Fruit fly (Drosophila melanogaster) whole organism, embryonic: ENCODE measurements around the gene Send1.
A peak's percentile ranks its signal among the peaks of the same experiment; 100 is the strongest.

Experiments
- Bdp1 ChIP-seq: fragments of 200-800 bp; sonication (Bioruptor generic); optimal IDR thresholded peaks from 3 replicates; lab custom pipeline; 2016; ENCODE audit warnings: missing biosample characterization, missing genetic modification characterization
- Bgb ChIP-seq: fragments of 200-800 bp; sonication (Bioruptor generic); IDR thresholded peaks from 2 replicates; pipeline ENCODE4 v1.3.6; 2022; ENCODE audit warnings: missing biosample characterization, missing genetic modification characterization; ENCODE audit not compliant: partially characterized antibody
- Blimp-1 ChIP-seq: fragments of 200-800 bp; sonication (Bioruptor generic); optimal IDR thresholded peaks from 3 replicates; lab custom pipeline; 2018; ENCODE audit warnings: missing biosample characterization, missing genetic modification characterization, mild to moderate bottlenecking, moderate library complexity, missing genetic modification reagents
- CG11085 ChIP-seq: fragments of 200-800 bp; sonication (Bioruptor generic); IDR thresholded peaks from 2 replicates; pipeline ENCODE4 v1.3.6; 2022; ENCODE audit warnings: missing biosample characterization, missing genetic modification characterization
- CG11504 ChIP-seq: fragments of 200-800 bp; sonication (Bioruptor generic); optimal IDR thresholded peaks from 3 replicates; lab custom pipeline; 2019; ENCODE audit warnings: missing biosample characterization, mild to moderate bottlenecking, missing genetic modification characterization, moderate library complexity
- CG11696 ChIP-seq: fragments of 200-800 bp; sonication (Bioruptor generic); IDR thresholded peaks from 2 replicates; pipeline ENCODE4 v1.3.6; 2022; ENCODE audit warnings: missing biosample characterization, missing genetic modification characterization
- CG12391 ChIP-seq: fragments of 200-800 bp; sonication (Bioruptor generic); optimal IDR thresholded peaks from 3 replicates; lab custom pipeline; 2018; ENCODE audit warnings: missing biosample characterization, mild to moderate bottlenecking, missing genetic modification characterization, moderate library complexity
- CG12744 ChIP-seq: fragments of 200-800 bp; sonication (Bioruptor generic); optimal IDR thresholded peaks from 2 replicates; lab custom pipeline; 2016; ENCODE audit warnings: missing biosample characterization, missing genetic modification characterization
- CG14667 ChIP-seq: fragments of 200-800 bp; sonication (Bioruptor generic); IDR thresholded peaks from 2 replicates; pipeline ENCODE4 v1.3.6; 2022; ENCODE audit warnings: missing biosample characterization, missing genetic modification characterization
- CG14965 ChIP-seq: fragments of 200-800 bp; sonication (Bioruptor generic); optimal IDR thresholded peaks from 2 replicates; lab custom pipeline; 2016; ENCODE audit warnings: missing biosample characterization, missing genetic modification characterization, borderline replicate concordance
- CG15696 ChIP-seq: fragments of 200-800 bp; sonication (Bioruptor generic); optimal IDR thresholded peaks from 2 replicates; lab custom pipeline; 2019; ENCODE audit warnings: missing biosample characterization, mild to moderate bottlenecking, missing genetic modification characterization, moderate library complexity
- CG1603 ChIP-seq: fragments of 200-800 bp; sonication (Bioruptor generic); optimal IDR thresholded peaks from 2 replicates; lab custom pipeline; 2019; ENCODE audit warnings: missing biosample characterization, mild to moderate bottlenecking, missing genetic modification characterization, moderate library complexity
- CG17328 ChIP-seq: fragments of 200-800 bp; sonication (Bioruptor generic); IDR thresholded peaks from 2 replicates; pipeline ENCODE4 v1.3.6; 2022; ENCODE audit warnings: missing biosample characterization, missing genetic modification characterization
- CG17912 ChIP-seq: fragments of 200-800 bp; sonication (Bioruptor generic); optimal IDR thresholded peaks from 2 replicates; lab custom pipeline; 2018; ENCODE audit warnings: missing biosample characterization, mild to moderate bottlenecking, missing genetic modification characterization
- CG18262 ChIP-seq: fragments of 200-800 bp; optimal IDR thresholded peaks from 3 replicates; lab custom pipeline; 2019; ENCODE audit warnings: missing biosample characterization, mild to moderate bottlenecking, missing genetic modification characterization, moderate library complexity
- CG2875 ChIP-seq: fragments of 200-800 bp; sonication (Bioruptor generic); optimal IDR thresholded peaks from 2 replicates; lab custom pipeline; 2017; ENCODE audit warnings: missing biosample characterization, mild to moderate bottlenecking, missing genetic modification characterization, missing genetic modification reagents
- CG3163 ChIP-seq: fragments of 200-800 bp; sonication (Bioruptor generic); optimal IDR thresholded peaks from 3 replicates; lab custom pipeline; 2016; ENCODE audit warnings: missing biosample characterization, missing genetic modification characterization
- CG33213 ChIP-seq: fragments of 200-800 bp; sonication (Bioruptor generic); optimal IDR thresholded peaks from 3 replicates; lab custom pipeline; 2016; ENCODE audit warnings: missing biosample characterization, missing genetic modification characterization
- CG6654 ChIP-seq: fragments of 200-800 bp; sonication (Bioruptor generic); optimal IDR thresholded peaks from 2 replicates; lab custom pipeline; 2017; ENCODE audit warnings: missing biosample characterization, mild to moderate bottlenecking, missing genetic modification characterization
- CG7556 ChIP-seq: fragments of 200-800 bp; sonication (Bioruptor generic); optimal IDR thresholded peaks from 2 replicates; lab custom pipeline; 2017; ENCODE audit warnings: missing biosample characterization, mild to moderate bottlenecking, missing genetic modification characterization
- CG7839 ChIP-seq: fragments of 200-800 bp; sonication (Bioruptor generic); optimal IDR thresholded peaks from 3 replicates; lab custom pipeline; 2018; ENCODE audit warnings: missing biosample characterization, mild to moderate bottlenecking, missing genetic modification characterization, moderate library complexity
- CTCF ChIP-seq: fragments of 200-800 bp; sonication (Bioruptor generic); optimal IDR thresholded peaks from 2 replicates; lab custom pipeline; 2017; ENCODE audit warnings: missing biosample characterization, mild to moderate bottlenecking, missing genetic modification characterization, moderate library complexity
- Dfd ChIP-seq, 2 experiments: fragments of >200 bp; optimal IDR thresholded peaks; 2 replicates each; lab custom pipeline; 2017; ENCODE audit warnings: missing biosample characterization in 2 of 2, missing genetic modification characterization in 2 of 2
- Dll ChIP-seq: fragments of 200-800 bp; sonication (Bioruptor generic); IDR thresholded peaks from 4 replicates; pipeline ENCODE4 v1.3.6; 2022; ENCODE audit warnings: missing biosample characterization, missing genetic modification characterization; ENCODE audit not compliant: partially characterized antibody
- E2f1 ChIP-seq: fragments of 200-800 bp; sonication (Bioruptor generic); IDR thresholded peaks from 2 replicates; pipeline ENCODE4 v1.3.6; 2022; ENCODE audit warnings: missing biosample characterization, missing genetic modification characterization
- Gsc ChIP-seq: fragments of 200-800 bp; sonication (Bioruptor generic); IDR thresholded peaks from 2 replicates; pipeline ENCODE4 v1.3.6; 2022; ENCODE audit warnings: missing biosample characterization, missing genetic modification characterization
- Max ChIP-seq: fragments of 200-800 bp; sonication (Bioruptor generic); optimal IDR thresholded peaks from 2 replicates; lab custom pipeline; 2016; ENCODE audit warnings: missing biosample characterization, mild to moderate bottlenecking, missing genetic modification characterization
- Mes4 ChIP-seq: fragments of 200-800 bp; sonication (Bioruptor generic); optimal IDR thresholded peaks from 2 replicates; lab custom pipeline; 2016; ENCODE audit warnings: missing biosample characterization, missing genetic modification characterization
- Myb ChIP-seq: fragments of 200-800 bp; sonication (Bioruptor generic); optimal IDR thresholded peaks from 2 replicates; lab custom pipeline; 2016; ENCODE audit warnings: missing biosample characterization, missing genetic modification characterization
- NC2β ChIP-seq: fragments of 200-800 bp; sonication (Bioruptor generic); optimal IDR thresholded peaks from 2 replicates; lab custom pipeline; 2016; ENCODE audit warnings: missing biosample characterization, missing genetic modification characterization
- Nf-YA ChIP-seq: fragments of 200-800 bp; sonication (Bioruptor generic); IDR thresholded peaks from 2 replicates; pipeline ENCODE4 v1.3.6; 2022; ENCODE audit warnings: missing biosample characterization, missing genetic modification characterization
- Ravus ChIP-seq: fragments of 200-800 bp; sonication (Bioruptor generic); IDR thresholded peaks from 2 replicates; pipeline ENCODE4 v1.3.6; 2022; ENCODE audit warnings: missing biosample characterization, missing genetic modification characterization
- Stat92E ChIP-seq, 3 experiments: fragments of >200 bp in 2 of 3; fragments of 200-800 bp in 1 of 3; sonication (Bioruptor generic) in 1 of 3; optimal IDR thresholded peaks; 2 replicates each; lab custom pipeline; 2017 to 2019; ENCODE audit warnings: missing biosample characterization in 3 of 3, missing genetic modification characterization in 3 of 3, mild to moderate bottlenecking in 1 of 3, moderate library complexity in 1 of 3
- ap ChIP-seq: fragments of 200-800 bp; sonication (Bioruptor generic); IDR thresholded peaks from 2 replicates; pipeline ENCODE4 v1.3.6; 2022; ENCODE audit warnings: missing biosample characterization, missing genetic modification characterization
- bsh ChIP-seq, 2 experiments: fragments of 200-800 bp; sonication (Bioruptor generic); optimal IDR thresholded peaks; 2 replicates each; lab custom pipeline; 2017 to 2018; ENCODE audit warnings: mild to moderate bottlenecking in 2 of 2, missing biosample characterization in 2 of 2, missing genetic modification characterization in 2 of 2, moderate library complexity in 1 of 2
- exex ChIP-seq: fragments of 200-800 bp; sonication (Bioruptor generic); optimal IDR thresholded peaks from 4 replicates; lab custom pipeline; 2018; ENCODE audit warnings: missing biosample characterization, mild to moderate bottlenecking, missing genetic modification characterization, moderate library complexity
- ftz-f1 ChIP-seq: fragments of 200-800 bp; sonication (Bioruptor generic); optimal IDR thresholded peaks from 2 replicates; lab custom pipeline; 2016; ENCODE audit warnings: missing biosample characterization, missing genetic modification characterization
- grau ChIP-seq: fragments of 200-800 bp; optimal IDR thresholded peaks from 3 replicates; lab custom pipeline; 2019; ENCODE audit warnings: missing biosample characterization, mild to moderate bottlenecking, missing genetic modification characterization, moderate library complexity
- hth ChIP-seq: fragments of >200 bp; optimal IDR thresholded peaks from 2 replicates; lab custom pipeline; 2017; ENCODE audit warnings: inconsistent platforms
- lilli ChIP-seq: fragments of 200-800 bp; sonication (Bioruptor generic); optimal IDR thresholded peaks from 3 replicates; lab custom pipeline; 2016; ENCODE audit warnings: missing biosample characterization, missing genetic modification characterization
- lov ChIP-seq, 2 experiments: fragments of 200-800 bp in 1 of 2; fragments of >200 bp in 1 of 2; sonication (Bioruptor generic) in 1 of 2; IDR thresholded peaks in 1 of 2; optimal IDR thresholded peaks in 1 of 2; 2 replicates in 1 of 2; 3 replicates in 1 of 2; pipeline versions ENCODE4 v1.3.6 to Lab custom; 2017 to 2022; ENCODE audit warnings: missing biosample characterization in 1 of 2, missing genetic modification characterization in 1 of 2
- mirr ChIP-seq: fragments of 200-800 bp; sonication (Bioruptor generic); optimal IDR thresholded peaks from 3 replicates; lab custom pipeline; 2018; ENCODE audit warnings: missing biosample characterization, mild to moderate bottlenecking, missing genetic modification characterization
- nerfin-1 ChIP-seq: fragments of 200-800 bp; sonication (Bioruptor generic); optimal IDR thresholded peaks from 3 replicates; lab custom pipeline; 2019; ENCODE audit warnings: missing biosample characterization, mild to moderate bottlenecking, missing genetic modification characterization, moderate library complexity
- pb ChIP-seq: fragments of 200-800 bp; sonication (Bioruptor generic); optimal IDR thresholded peaks from 3 replicates; lab custom pipeline; 2016; ENCODE audit warnings: missing biosample characterization, missing genetic modification characterization
- repo ChIP-seq: fragments of 200-800 bp; sonication (Bioruptor generic); optimal IDR thresholded peaks from 2 replicates; lab custom pipeline; 2016; ENCODE audit warnings: missing biosample characterization, missing genetic modification characterization
- slou ChIP-seq: fragments of 200-800 bp; sonication (Bioruptor generic); optimal IDR thresholded peaks from 3 replicates; lab custom pipeline; 2016; ENCODE audit warnings: missing biosample characterization, missing genetic modification characterization
- stc ChIP-seq: fragments of 200-800 bp; sonication (Bioruptor generic); IDR thresholded peaks from 2 replicates; pipeline ENCODE4 v1.3.6; 2022; ENCODE audit warnings: missing biosample characterization, missing genetic modification characterization
- unpg ChIP-seq: fragments of 200-800 bp; sonication (Bioruptor generic); optimal IDR thresholded peaks from 3 replicates; lab custom pipeline; 2018; ENCODE audit warnings: missing biosample characterization, mild to moderate bottlenecking, missing genetic modification characterization, moderate library complexity
- wor ChIP-seq: fragments of 200-800 bp; sonication (Bioruptor generic); IDR thresholded peaks from 2 replicates; pipeline ENCODE4 v1.3.6; 2022; ENCODE audit warnings: missing biosample characterization, missing genetic modification characterization
- yki ChIP-seq: fragments of >200 bp; optimal IDR thresholded peaks from 3 replicates; lab custom pipeline; 2018
- zen2 ChIP-seq: fragments of 200-800 bp; sonication (Bioruptor generic); IDR thresholded peaks from 3 replicates; pipeline ENCODE4 v1.3.6; 2022; ENCODE audit warnings: missing biosample characterization, missing genetic modification characterization; ENCODE audit not compliant: partially characterized antibody
- zfh2 ChIP-seq: fragments of 200-800 bp; sonication (Bioruptor generic); optimal IDR thresholded peaks from 2 replicates; lab custom pipeline; 2016; ENCODE audit warnings: missing biosample characterization, missing genetic modification characterization

Send1 gene

dm6 chr2L:2214004-2214403 lies 40.8 kb downstream of the Send1 start, which contains the start of the genes Uch and CG34174 (continued):
- TF ChIP-seq Nf-YA = no peak
- TF ChIP-seq ftz-f1 (GFP tag; lab: Kevin White, UChicago) = no peak
- peak; percentile 20 for TF ChIP-seq Max (GFP tag; lab: Kevin White, UChicago)
- TF ChIP-seq CG7839 (tag; lab: Kevin White, UChicago) = no peak
- no peak for TF ChIP-seq Dfd (GFP tag; optimal IDR thresholded peaks at IDR 0.05; lab: Kevin White, UChicago)
- no peak for TF ChIP-seq CG12391 (tag; lab: Kevin White, UChicago)
- TF ChIP-seq NC2β (GFP tag; lab: Kevin White, UChicago) = no peak
- no peak for TF ChIP-seq CTCF
- TF ChIP-seq CG11504 (tag; lab: Kevin White, UChicago) = no peak
- no peak for TF ChIP-seq wor
- peak; percentile 34 for TF ChIP-seq grau (tag; lab: Kevin White, UChicago)
- TF ChIP-seq mirr (GFP tag; lab: Kevin White, UChicago) = no peak
- TF ChIP-seq Blimp-1 (GFP tag; lab: Kevin White, UChicago) = no peak
- TF ChIP-seq Bdp1 (GFP tag; lab: Kevin White, UChicago) = no peak
- TF ChIP-seq Mes4 = no peak
- peak; percentile 53 for TF ChIP-seq Myb
- TF ChIP-seq nerfin-1 = peak; percentile 24
- no peak for TF ChIP-seq CG2875 (GFP tag; lab: Kevin White, UChicago)
- TF ChIP-seq CG12744 = no peak
- TF ChIP-seq Gsc = no peak
- no peak for TF ChIP-seq CG11085 (GFP tag; lab: Robert Waterston, UW)
- TF ChIP-seq Bgb (GFP tag; lab: Robert Waterston, UW) = peak; percentile 68
- no peak for TF ChIP-seq CG14667 (GFP tag; lab: Robert Waterston, UW)
- no peak for TF ChIP-seq lov (optimal IDR thresholded peaks at IDR 0.05; lab: Kevin White, UChicago)
- no peak for TF ChIP-seq lov (GFP tag; IDR thresholded peaks at IDR 0.05; lab: Robert Waterston, UW)
- peak in 1 of 2 experiments; percentile 11 for TF ChIP-seq bsh (GFP tag; optimal IDR thresholded peaks at IDR 0.05; lab: Kevin White, UChicago)
- peak; percentile 65; the same call in 2 of the 3 replicates for TF ChIP-seq zen2 (GFP tag; lab: Robert Waterston, UW)
- no peak for TF ChIP-seq hth
- TF ChIP-seq slou (GFP tag; lab: Kevin White, UChicago) = no peak
- no peak for TF ChIP-seq CG33213 (GFP tag; lab: Kevin White, UChicago)
- TF ChIP-seq E2f1 (GFP tag; lab: Robert Waterston, UW) = no peak
- peak in 1 of 3 experiments; percentile 23 for TF ChIP-seq Stat92E (GFP tag; optimal IDR thresholded peaks at IDR 0.05; lab: Kevin White, UChicago)
- no peak for TF ChIP-seq ap
- TF ChIP-seq pb (GFP tag; lab: Kevin White, UChicago) = no peak
- TF ChIP-seq CG1603 (tag; lab: Kevin White, UChicago) = peak; percentile 36
- TF ChIP-seq CG17328 (GFP tag; lab: Robert Waterston, UW) = no peak
- peak; percentile 1 for TF ChIP-seq CG15696 (tag; lab: Kevin White, UChicago)
- no peak for TF ChIP-seq unpg (GFP tag; lab: Kevin White, UChicago)
- TF ChIP-seq CG18262 (tag; lab: Kevin White, UChicago) = peak; percentile 28
- no peak for TF ChIP-seq CG6654 (GFP tag; lab: Kevin White, UChicago)
- no peak for TF ChIP-seq CG3163
- TF ChIP-seq yki (lab: Kevin White, UChicago) = no peak
- no peak for TF ChIP-seq CG11696 (GFP tag; lab: Robert Waterston, UW)
- no peak for TF ChIP-seq CG17912 (GFP tag; lab: Kevin White, UChicago)
- TF ChIP-seq zfh2 (GFP tag; lab: Kevin White, UChicago) = peak; percentile 1
- no peak for TF ChIP-seq stc (GFP tag; lab: Robert Waterston, UW)
- TF ChIP-seq lilli (GFP tag; lab: Kevin White, UChicago) = no peak
- TF ChIP-seq exex (tag; lab: Kevin White, UChicago) = peak; percentile 15
- TF ChIP-seq Dll = peak; percentile 82
- no peak for TF ChIP-seq Ravus
- no peak for TF ChIP-seq CG14965 (GFP tag; lab: Kevin White, UChicago)
- no peak for TF ChIP-seq repo
- no peak for TF ChIP-seq CG7556
